Fruit fly (Drosophila melanogaster): ENCODE results near the gene Plod.

Gene Plod

dm6 chr3L:11155380-11155779, 50.4 kb downstream of the Plod start:
- no peak for TF ChIP-seq N (GFP tag; optimal IDR thresholded peaks at IDR 0.05)
- TF ChIP-seq foxo (GFP tag; optimal IDR thresholded peaks at IDR 0.05) = peak in 1 of 2 experiments; percentile 26
- no peak for TF ChIP-seq CG32264 (GFP tag; optimal IDR thresholded peaks at IDR 0.05)
- TF ChIP-seq Dif (GFP tag; optimal IDR thresholded peaks at IDR 0.05; ENCODE audit: partially characterized antibody) = no peak
- no peak for TF ChIP-seq Hr78 (GFP tag; optimal IDR thresholded peaks at IDR 0.05)
- no peak for TF ChIP-seq dsf (GFP tag; optimal IDR thresholded peaks at IDR 0.05; ENCODE audit: borderline replicate concordance)
- peak; percentile 26 for TF ChIP-seq rgr (GFP tag; optimal IDR thresholded peaks at IDR 0.05)
- peak; percentile 10 for TF ChIP-seq woc (GFP tag; optimal IDR thresholded peaks at IDR 0.05)
- TF ChIP-seq Vsx2 (GFP tag; optimal IDR thresholded peaks at IDR 0.05; ENCODE audit: partially characterized antibody) = no peak
- TF ChIP-seq HLH106 (tag; optimal IDR thresholded peaks at IDR 0.05) = peak; percentile 18
- TF ChIP-seq Hnf4 (GFP tag; optimal IDR thresholded peaks at IDR 0.05) = no peak
- TF ChIP-seq pan (optimal IDR thresholded peaks at IDR 0.05) = no peak
- TF ChIP-seq Rel (GFP tag; optimal IDR thresholded peaks at IDR 0.05) = no peak
- TF ChIP-seq Rel (tag; optimal IDR thresholded peaks at IDR 0.05) = no peak
- TF ChIP-seq Mio (GFP tag; optimal IDR thresholded peaks at IDR 0.05) = no peak
- no peak for TF ChIP-seq usp (GFP tag; optimal IDR thresholded peaks at IDR 0.05)
- no peak for TF ChIP-seq jim (GFP tag; optimal IDR thresholded peaks at IDR 0.05)
- TF ChIP-seq sv (GFP tag; optimal IDR thresholded peaks at IDR 0.05) = no peak
- TF ChIP-seq tai (GFP tag; optimal IDR thresholded peaks at IDR 0.05) = no peak
- TF ChIP-seq Jra (GFP tag; optimal IDR thresholded peaks at IDR 0.05) = no peak
- TF ChIP-seq Sp1 (GFP tag; optimal IDR thresholded peaks at IDR 0.05) = peak; percentile 15
- peak; percentile 20 for TF ChIP-seq fru (GFP tag; optimal IDR thresholded peaks at IDR 0.05)
- TF ChIP-seq Abd-B (GFP tag; optimal IDR thresholded peaks at IDR 0.05) = no peak
- TF ChIP-seq brk (GFP tag; optimal IDR thresholded peaks at IDR 0.05) = no peak
- no peak for TF ChIP-seq dl (GFP tag; optimal IDR thresholded peaks at IDR 0.05; ENCODE audit: insufficient read depth in 1 of 2, partially characterized antibody in 2 of 2)
- peak; percentile 7 for TF ChIP-seq ey (GFP tag; optimal IDR thresholded peaks at IDR 0.05)
- TF ChIP-seq psq (GFP tag; optimal IDR thresholded peaks at IDR 0.05) = peak; percentile 7
- no peak for TF ChIP-seq lola (GFP tag; optimal IDR thresholded peaks at IDR 0.05)
- TF ChIP-seq Myc (optimal IDR thresholded peaks at IDR 0.05) = no peak
- TF ChIP-seq CrebA (GFP tag; optimal IDR thresholded peaks at IDR 0.05; ENCODE audit: borderline replicate concordance) = no peak
- no peak for TF ChIP-seq dmrt93B (GFP tag; optimal IDR thresholded peaks at IDR 0.05)
- no peak for TF ChIP-seq br (GFP tag; optimal IDR thresholded peaks at IDR 0.05)
- no peak for TF ChIP-seq CG9705 (GFP tag; optimal IDR thresholded peaks at IDR 0.05)
- TF ChIP-seq sage (GFP tag; optimal IDR thresholded peaks at IDR 0.05) = no peak
- TF ChIP-seq Dfd (GFP tag; optimal IDR thresholded peaks at IDR 0.05) = no peak
- TF ChIP-seq GATAd (GFP tag; optimal IDR thresholded peaks at IDR 0.05) = no peak
- TF ChIP-seq OdsH (GFP tag; optimal IDR thresholded peaks at IDR 0.05) = peak; percentile 4
- TF ChIP-seq Hr83 (GFP tag; optimal IDR thresholded peaks at IDR 0.05; ENCODE audit: poor library complexity, severe bottlenecking) = no peak
- peak; percentile 47 for TF ChIP-seq h (GFP tag; optimal IDR thresholded peaks at IDR 0.05)

- TF ChIP-seq pan (optimal IDR thresholded peaks at IDR 0.05) (no peak), foxo (GFP tag; optimal IDR thresholded peaks at IDR 0.05) (no peak), Dif (GFP tag; optimal IDR thresholded peaks at IDR 0.05; ENCODE audit: partially characterized antibody) (no peak), Vsx2 (GFP tag; optimal IDR thresholded peaks at IDR 0.05; ENCODE audit: partially characterized antibody) (no peak), usp (GFP tag; optimal IDR thresholded peaks at IDR 0.05) (no peak), sv (GFP tag; optimal IDR thresholded peaks at IDR 0.05) (no peak), OdsH (GFP tag; optimal IDR thresholded peaks at IDR 0.05) (no peak), GATAd (GFP tag; optimal IDR thresholded peaks at IDR 0.05) (no peak), dmrt93B (GFP tag; optimal IDR thresholded peaks at IDR 0.05) (no peak), rgr (GFP tag; optimal IDR thresholded peaks at IDR 0.05) (no peak), dsf (GFP tag; optimal IDR thresholded peaks at IDR 0.05; ENCODE audit: borderline replicate concordance) (no peak), Hr78 (GFP tag; optimal IDR thresholded peaks at IDR 0.05) (no peak), Hr83 (GFP tag; optimal IDR thresholded peaks at IDR 0.05; ENCODE audit: poor library complexity, severe bottlenecking) (no peak), tai (GFP tag; optimal IDR thresholded peaks at IDR 0.05) (no peak), br (GFP tag; optimal IDR thresholded peaks at IDR 0.05) (no peak), sage (GFP tag; optimal IDR thresholded peaks at IDR 0.05) (no peak), h (GFP tag; optimal IDR thresholded peaks at IDR 0.05) (no peak), dl (GFP tag; optimal IDR thresholded peaks at IDR 0.05; ENCODE audit: insufficient read depth in 1 of 2, partially characterized antibody in 2 of 2) (no peak), CrebA (GFP tag; optimal IDR thresholded peaks at IDR 0.05; ENCODE audit: borderline replicate concordance) (no peak)
Observed at dm6 chr3L:11150735-11151287, 55.0 kb downstream of the Plod start, which contains the start of gene CG6216. TSS of gene CG6216 (minus strand) at chr3L:11150785.
